Fruit fly (Drosophila melanogaster) whole organism, embryonic: Measurements from ENCODE around the gene beat-Vc.

Source experiments
- Adf1 ChIP-seq: fragments of 200-800 bp; sonication (Bioruptor generic); IDR thresholded peaks from 2 replicates; pipeline ENCODE4 v1.3.6; 2022; ENCODE audit warnings: missing biosample characterization, missing genetic modification characterization
- BEAF-32 ChIP-seq: fragments of 200-800 bp; sonication (Bioruptor generic); optimal IDR thresholded peaks from 3 replicates; lab custom pipeline; 2017; ENCODE audit warnings: missing biosample characterization, missing genetic modification characterization, mild to moderate bottlenecking, moderate library complexity, missing genetic modification reagents
- Bgb ChIP-seq: fragments of 200-800 bp; sonication (Bioruptor generic); IDR thresholded peaks from 2 replicates; pipeline ENCODE4 v1.3.6; 2022; ENCODE audit warnings: missing biosample characterization, missing genetic modification characterization; ENCODE audit not compliant: partially characterized antibody
- Bteb2 ChIP-seq: fragments of 200-800 bp; sonication (Bioruptor generic); optimal IDR thresholded peaks from 2 replicates; lab custom pipeline; 2016; ENCODE audit warnings: missing biosample characterization, missing genetic modification characterization
- CG10366 ChIP-seq: fragments of 200-800 bp; sonication (Bioruptor generic); IDR thresholded peaks from 2 replicates; pipeline ENCODE4 v1.3.6; 2022; ENCODE audit warnings: missing biosample characterization, missing genetic modification characterization
- CG10543 ChIP-seq: fragments of 200-800 bp; sonication (Bioruptor generic); optimal IDR thresholded peaks from 3 replicates; lab custom pipeline; 2017; ENCODE audit warnings: missing biosample characterization, mild to moderate bottlenecking, missing genetic modification characterization, moderate library complexity
- CG12391 ChIP-seq: fragments of 200-800 bp; sonication (Bioruptor generic); optimal IDR thresholded peaks from 3 replicates; lab custom pipeline; 2018; ENCODE audit warnings: missing biosample characterization, mild to moderate bottlenecking, missing genetic modification characterization, moderate library complexity
- CG12942 ChIP-seq: fragments of 200-800 bp; sonication (Bioruptor generic); optimal IDR thresholded peaks from 3 replicates; lab custom pipeline; 2016; ENCODE audit warnings: missing biosample characterization, missing genetic modification characterization
- CG13123 ChIP-seq: fragments of 200-800 bp; sonication (Bioruptor generic); optimal IDR thresholded peaks from 2 replicates; lab custom pipeline; 2016; ENCODE audit warnings: missing biosample characterization, missing genetic modification characterization
- CG14014 ChIP-seq: fragments of 200-800 bp; sonication (Bioruptor generic); IDR thresholded peaks from 2 replicates; pipeline ENCODE4 v1.3.6; 2022; ENCODE audit warnings: missing biosample characterization, missing genetic modification characterization
- CG18599 ChIP-seq: fragments of 200-800 bp; sonication (Bioruptor generic); optimal IDR thresholded peaks from 3 replicates; lab custom pipeline; 2017; ENCODE audit warnings: missing biosample characterization, missing genetic modification characterization, mild to moderate bottlenecking, moderate library complexity, missing genetic modification reagents
- CG18764 ChIP-seq: fragments of 200-800 bp; sonication (Bioruptor generic); optimal IDR thresholded peaks from 3 replicates; lab custom pipeline; 2016; ENCODE audit warnings: missing biosample characterization, missing genetic modification characterization
- CG31441 ChIP-seq: fragments of 200-800 bp; sonication (Bioruptor generic); IDR thresholded peaks from 2 replicates; pipeline ENCODE4 v1.3.6; 2022; ENCODE audit warnings: missing biosample characterization, missing genetic modification characterization
- CG7372 ChIP-seq: fragments of 200-800 bp; sonication (Bioruptor generic); IDR thresholded peaks from 2 replicates; pipeline ENCODE4 v1.3.6; 2022; ENCODE audit warnings: missing biosample characterization, missing genetic modification characterization
- CG7987 ChIP-seq: fragments of 200-800 bp; sonication (Bioruptor generic); optimal IDR thresholded peaks from 2 replicates; lab custom pipeline; 2018; ENCODE audit warnings: missing biosample characterization, mild to moderate bottlenecking, missing genetic modification characterization, moderate library complexity
- CTCF ChIP-seq: fragments of 200-800 bp; sonication (Bioruptor generic); optimal IDR thresholded peaks from 2 replicates; lab custom pipeline; 2017; ENCODE audit warnings: missing biosample characterization, mild to moderate bottlenecking, missing genetic modification characterization, moderate library complexity
- D19B ChIP-seq: fragments of 200-800 bp; sonication (Bioruptor generic); optimal IDR thresholded peaks from 2 replicates; lab custom pipeline; 2017; ENCODE audit warnings: missing biosample characterization, mild to moderate bottlenecking, missing genetic modification characterization
- Drgx ChIP-seq: fragments of 200-800 bp; sonication (Bioruptor generic); IDR thresholded peaks from 2 replicates; pipeline ENCODE4 v1.3.6; 2022; ENCODE audit warnings: missing biosample characterization, missing genetic modification characterization
- Hr39 ChIP-seq: fragments of >200 bp; optimal IDR thresholded peaks from 2 replicates; lab custom pipeline; 2017
- Kr ChIP-seq: fragments of 200-800 bp; sonication (Bioruptor generic); optimal IDR thresholded peaks from 2 replicates; lab custom pipeline; 2017; ENCODE audit warnings: missing biosample characterization, mild to moderate bottlenecking, missing genetic modification characterization
- Mes4 ChIP-seq: fragments of 200-800 bp; sonication (Bioruptor generic); optimal IDR thresholded peaks from 2 replicates; lab custom pipeline; 2016; ENCODE audit warnings: missing biosample characterization, missing genetic modification characterization
- Mrtf ChIP-seq: fragments of 200-800 bp; sonication (Bioruptor generic); IDR thresholded peaks from 3 replicates; pipeline ENCODE4 v1.3.6; 2022; ENCODE audit warnings: missing biosample characterization, missing genetic modification characterization
- NC2α ChIP-seq: fragments of 200-800 bp; sonication (Bioruptor generic); optimal IDR thresholded peaks from 2 replicates; lab custom pipeline; 2016; ENCODE audit warnings: missing biosample characterization, missing genetic modification characterization
- PHDP ChIP-seq: fragments of 200-800 bp; sonication (Bioruptor generic); optimal IDR thresholded peaks from 3 replicates; lab custom pipeline; 2018; ENCODE audit warnings: missing biosample characterization, mild to moderate bottlenecking, missing genetic modification characterization, moderate library complexity
- Ptx1 ChIP-seq: fragments of 200-800 bp; sonication (Bioruptor generic); IDR thresholded peaks from 2 replicates; pipeline ENCODE4 v1.3.6; 2022; ENCODE audit warnings: missing biosample characterization, missing genetic modification characterization
- Sox100B ChIP-seq: fragments of 200-800 bp; sonication (Bioruptor generic); optimal IDR thresholded peaks from 3 replicates; lab custom pipeline; 2018; ENCODE audit warnings: missing biosample characterization, mild to moderate bottlenecking, missing genetic modification characterization
- YL-1 ChIP-seq: fragments of 200-800 bp; sonication (Bioruptor generic); optimal IDR thresholded peaks from 3 replicates; lab custom pipeline; 2017; ENCODE audit warnings: missing biosample characterization, mild to moderate bottlenecking, missing genetic modification characterization
- ara ChIP-seq: fragments of 200-800 bp; sonication (Bioruptor generic); IDR thresholded peaks from 2 replicates; pipeline ENCODE4 v1.3.6; 2022; ENCODE audit warnings: missing biosample characterization, missing genetic modification characterization
- bbx ChIP-seq: fragments of 200-800 bp; sonication (Bioruptor generic); IDR thresholded peaks from 2 replicates; pipeline ENCODE4 v1.3.6; 2022; ENCODE audit warnings: missing biosample characterization, missing genetic modification characterization; ENCODE audit not compliant: partially characterized antibody
- chinmo ChIP-seq: fragments of 200-800 bp; sonication (Bioruptor generic); IDR thresholded peaks from 4 replicates; pipeline ENCODE4 v1.3.6; 2022; ENCODE audit warnings: missing biosample characterization, missing genetic modification characterization; ENCODE audit not compliant: partially characterized antibody
- chm ChIP-seq: fragments of 200-800 bp; sonication (Bioruptor generic); IDR thresholded peaks from 2 replicates; pipeline ENCODE4 v1.3.6; 2022; ENCODE audit warnings: missing biosample characterization, missing genetic modification characterization
- cwo ChIP-seq: fragments of 200-800 bp; sonication (Bioruptor generic); optimal IDR thresholded peaks from 3 replicates; lab custom pipeline; 2017; ENCODE audit warnings: missing biosample characterization, missing genetic modification characterization, mild to moderate bottlenecking, moderate library complexity, missing genetic modification reagents
- dm ChIP-seq: fragments of 200-800 bp; sonication (Bioruptor generic); optimal IDR thresholded peaks from 3 replicates; lab custom pipeline; 2016; ENCODE audit warnings: missing biosample characterization, missing genetic modification characterization
- dmrt99B ChIP-seq: fragments of 200-800 bp; sonication (Bioruptor generic); optimal IDR thresholded peaks from 2 replicates; lab custom pipeline; 2018; ENCODE audit warnings: missing biosample characterization, mild to moderate bottlenecking, missing genetic modification characterization, moderate library complexity
- ems ChIP-seq: fragments of 200-800 bp; sonication (Bioruptor generic); optimal IDR thresholded peaks from 3 replicates; lab custom pipeline; 2016; ENCODE audit warnings: missing biosample characterization, missing genetic modification characterization
- gsb-n ChIP-seq: fragments of 200-800 bp; sonication (Bioruptor generic); optimal IDR thresholded peaks from 3 replicates; lab custom pipeline; 2018; ENCODE audit warnings: missing biosample characterization, mild to moderate bottlenecking, missing genetic modification characterization
- ham ChIP-seq: fragments of 200-800 bp; sonication (Bioruptor generic); IDR thresholded peaks from 2 replicates; pipeline ENCODE4 v1.3.6; 2022; ENCODE audit warnings: missing biosample characterization, missing genetic modification characterization
- hkb ChIP-seq, 2 experiments: fragments of 200-800 bp in 1 of 2; fragments of >200 bp in 1 of 2; sonication (Bioruptor generic) in 1 of 2; IDR thresholded peaks in 1 of 2; optimal IDR thresholded peaks in 1 of 2; 2 replicates each; pipeline versions ENCODE4 v1.3.6 to Lab custom; 2017 to 2022; ENCODE audit warnings: missing biosample characterization in 1 of 2, missing genetic modification characterization in 1 of 2
- jumu ChIP-seq: fragments of 200-800 bp; sonication (Bioruptor generic); optimal IDR thresholded peaks from 3 replicates; lab custom pipeline; 2016; ENCODE audit warnings: missing biosample characterization, missing genetic modification characterization
- lmd ChIP-seq: fragments of 200-800 bp; sonication (Bioruptor generic); IDR thresholded peaks from 2 replicates; pipeline ENCODE4 v1.3.6; 2022; ENCODE audit warnings: missing biosample characterization, missing genetic modification characterization
- lov ChIP-seq, 2 experiments: fragments of 200-800 bp in 1 of 2; fragments of >200 bp in 1 of 2; sonication (Bioruptor generic) in 1 of 2; IDR thresholded peaks in 1 of 2; optimal IDR thresholded peaks in 1 of 2; 2 replicates in 1 of 2; 3 replicates in 1 of 2; pipeline versions ENCODE4 v1.3.6 to Lab custom; 2017 to 2022; ENCODE audit warnings: missing biosample characterization in 1 of 2, missing genetic modification characterization in 1 of 2
- luna ChIP-seq: fragments of 200-800 bp; sonication (Bioruptor generic); optimal IDR thresholded peaks from 2 replicates; lab custom pipeline; 2016; ENCODE audit warnings: missing biosample characterization, missing genetic modification characterization
- onecut ChIP-seq: fragments of 200-800 bp; sonication (Bioruptor generic); IDR thresholded peaks from 2 replicates; pipeline ENCODE4 v1.3.6; 2022; ENCODE audit warnings: missing biosample characterization, missing genetic modification characterization
- ranshi ChIP-seq: fragments of 200-800 bp; sonication (Bioruptor generic); IDR thresholded peaks from 2 replicates; pipeline ENCODE4 v1.3.6; 2022; ENCODE audit warnings: missing biosample characterization, missing genetic modification characterization
- sisA ChIP-seq: fragments of 200-800 bp; sonication (Bioruptor generic); IDR thresholded peaks from 2 replicates; pipeline ENCODE4 v1.3.6; 2022; ENCODE audit warnings: missing biosample characterization, missing genetic modification characterization
- tap ChIP-seq: fragments of 200-800 bp; optimal IDR thresholded peaks from 3 replicates; lab custom pipeline; 2019; ENCODE audit warnings: missing biosample characterization, mild to moderate bottlenecking, missing genetic modification characterization, moderate library complexity
- tup ChIP-seq: fragments of 200-800 bp; sonication (Bioruptor generic); optimal IDR thresholded peaks from 2 replicates; lab custom pipeline; 2016; ENCODE audit warnings: missing biosample characterization, mild to moderate bottlenecking, missing genetic modification characterization, moderate library complexity
- twi ChIP-seq: fragments of 200-800 bp; optimal IDR thresholded peaks from 2 replicates; lab custom pipeline; 2019; ENCODE audit warnings: missing biosample characterization, mild to moderate bottlenecking, missing genetic modification characterization, moderate library complexity
- wor ChIP-seq: fragments of 200-800 bp; sonication (Bioruptor generic); IDR thresholded peaks from 2 replicates; pipeline ENCODE4 v1.3.6; 2022; ENCODE audit warnings: missing biosample characterization, missing genetic modification characterization
- yki ChIP-seq: fragments of >200 bp; optimal IDR thresholded peaks from 3 replicates; lab custom pipeline; 2018

Gene beat-Vc

DNA sequence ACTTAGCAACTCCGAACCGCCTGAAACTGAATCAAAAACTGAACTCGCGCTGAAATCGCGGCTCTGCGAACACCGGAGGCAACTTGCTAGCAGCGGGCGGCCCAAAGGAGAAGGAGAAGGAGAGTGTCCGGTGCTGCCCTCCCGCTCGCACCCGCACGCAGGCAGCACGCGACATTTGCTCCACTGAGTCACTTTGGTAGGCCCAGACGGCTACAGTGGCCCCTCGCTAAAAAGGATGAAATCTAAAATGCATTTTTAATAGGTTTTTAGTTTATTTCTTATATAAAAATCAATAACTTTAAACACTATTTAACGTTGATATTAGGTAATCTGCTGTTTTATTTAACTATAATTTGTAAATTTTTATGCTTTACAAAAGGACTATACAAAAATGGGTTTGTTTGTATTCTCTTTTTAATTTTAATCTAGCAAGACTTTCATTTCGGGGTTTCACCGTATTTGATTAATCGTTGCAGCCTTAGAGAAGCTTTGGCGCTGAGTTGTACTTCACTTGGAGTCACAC is 60.6 kb downstream of the beat-Vc start, which contains the start of gene Men (continued):
- peak; percentile 49 for TF ChIP-seq PHDP (tag; lab: Kevin White, UChicago)
- TF ChIP-seq dm (GFP tag; lab: Kevin White, UChicago): no peak
- no peak for TF ChIP-seq luna (GFP tag; lab: Kevin White, UChicago)
- no peak for TF ChIP-seq Mes4
- peak; percentile 7; the same call in 1 of the 2 replicates for TF ChIP-seq Adf1 (GFP tag; lab: Robert Waterston, UW)
- TF ChIP-seq tup (GFP tag; lab: Kevin White, UChicago): no peak
- TF ChIP-seq gsb-n (tag; lab: Kevin White, UChicago): peak; percentile 45
- TF ChIP-seq Bteb2 (GFP tag; lab: Kevin White, UChicago): no peak
- TF ChIP-seq chm: 0 out of 2 replicates have a peak, but pooled peaks have one; percentile 11
- peak; percentile 10; the same call in 1 of the 2 replicates for TF ChIP-seq wor (GFP tag; lab: Robert Waterston, UW)
- TF ChIP-seq CG18599: peak; percentile 61
- peak; percentile 73 for TF ChIP-seq cwo (GFP tag; lab: Kevin White, UChicago)
- no peak for TF ChIP-seq yki (lab: Kevin White, UChicago)
- TF ChIP-seq Sox100B (GFP tag; lab: Kevin White, UChicago): peak; percentile 77
- no peak for TF ChIP-seq Hr39
- TF ChIP-seq CG12391: peak; percentile 61
- peak; percentile 29 for TF ChIP-seq CG18764
- TF ChIP-seq dmrt99B (tag; lab: Kevin White, UChicago): peak; percentile 82
- TF ChIP-seq jumu (GFP tag; lab: Kevin White, UChicago): no peak
- TF ChIP-seq ara: 0 out of 2 replicates have a peak, but pooled peaks have one; percentile 9
- TF ChIP-seq Ptx1: peak; percentile 80
- peak; percentile 52 for TF ChIP-seq lmd (GFP tag; lab: Robert Waterston, UW)
- no peak for TF ChIP-seq YL-1 (GFP tag; lab: Kevin White, UChicago)
- peak; percentile 81 for TF ChIP-seq CG31441
- no peak for TF ChIP-seq BEAF-32 (GFP tag; lab: Kevin White, UChicago)
- no peak for TF ChIP-seq D19B (GFP tag; lab: Kevin White, UChicago)
- no peak for TF ChIP-seq CTCF
- peak; percentile 54 for TF ChIP-seq CG10366 (GFP tag; lab: Robert Waterston, UW)
- no peak for TF ChIP-seq bbx (GFP tag; lab: Robert Waterston, UW)
- TF ChIP-seq ham: no peak
- TF ChIP-seq twi: peak; percentile 34
- peak; percentile 65; the same call in 1 of the 2 replicates for TF ChIP-seq Drgx (GFP tag; lab: Robert Waterston, UW)
- TF ChIP-seq sisA (GFP tag; lab: Robert Waterston, UW): peak; percentile 61
- TF ChIP-seq lov (optimal IDR thresholded peaks at IDR 0.05; lab: Kevin White, UChicago): no peak
- no peak for TF ChIP-seq lov (GFP tag; IDR thresholded peaks at IDR 0.05; lab: Robert Waterston, UW)
- TF ChIP-seq CG12942: peak; percentile 41
- peak; percentile 31 for TF ChIP-seq CG10543 (GFP tag; lab: Kevin White, UChicago)
- no peak for TF ChIP-seq Bgb (GFP tag; lab: Robert Waterston, UW)
- peak; percentile 24 for TF ChIP-seq tap (tag; lab: Kevin White, UChicago)
- no peak for TF ChIP-seq CG7987 (GFP tag; lab: Kevin White, UChicago)
- TF ChIP-seq CG7372 (GFP tag; lab: Robert Waterston, UW): peak; percentile 59
- TF ChIP-seq onecut: peak; percentile 36; the same call in 1 of the 2 replicates
- TF ChIP-seq ems (GFP tag; lab: Kevin White, UChicago): peak; percentile 19
- no peak for TF ChIP-seq NC2α (GFP tag; lab: Kevin White, UChicago)
- peak; percentile 59; the same call in 1 of the 2 replicates for TF ChIP-seq CG14014
- TF ChIP-seq Kr: no peak
- TF ChIP-seq Mrtf: 0 out of 3 replicates have a peak, but pooled peaks have one; percentile 20
- no peak for TF ChIP-seq hkb (optimal IDR thresholded peaks at IDR 0.05; lab: Kevin White, UChicago)
- peak; percentile 45; the same call in 1 of the 2 replicates for TF ChIP-seq hkb (GFP tag; IDR thresholded peaks at IDR 0.05; lab: Robert Waterston, UW)
- no peak for TF ChIP-seq CG13123 (GFP tag; lab: Kevin White, UChicago)
- TF ChIP-seq chinmo (GFP tag; lab: Robert Waterston, UW): no peak
- TF ChIP-seq ranshi (GFP tag; lab: Robert Waterston, UW): peak; percentile 65
